Worm (Caenorhabditis elegans) whole organism, L2 larva: ENCODE data around the gene cam-1.

Experiments used
- R02D3.7 ChIP-seq: fragments of 150-350 bp; optimal IDR thresholded peaks from 2 replicates; lab custom pipeline; 2014; ENCODE audit warnings: missing biosample characterization, missing genetic modification characterization
- alr-1 ChIP-seq: fragments of 150-350 bp; optimal IDR thresholded peaks from 2 replicates; lab custom pipeline; 2014; ENCODE audit warnings: missing biosample characterization, missing genetic modification characterization
- aly-2 ChIP-seq: fragments of 150-350 bp; optimal IDR thresholded peaks from 2 replicates; lab custom pipeline; 2014; ENCODE audit warnings: missing biosample characterization, missing genetic modification characterization
- blmp-1 ChIP-seq: sonication (generic microtip); optimal IDR thresholded peaks from 2 replicates; lab custom pipeline; 2017; ENCODE audit warnings: missing genetic modification characterization, mild to moderate bottlenecking, missing compliant biosample characterization, antibody characterized with exemption, moderate library complexity; ENCODE audit not compliant: insufficient read depth
- ceh-82 ChIP-seq: fragments of 150-350 bp; optimal IDR thresholded peaks from 2 replicates; lab custom pipeline; 2014; ENCODE audit warnings: missing biosample characterization, missing genetic modification characterization
- fos-1 ChIP-seq: fragments of 150-350 bp; optimal IDR thresholded peaks from 2 replicates; lab custom pipeline; 2014; ENCODE audit warnings: missing biosample characterization, missing genetic modification characterization
- nhr-10 ChIP-seq: sonication (generic microtip); optimal IDR thresholded peaks from 2 replicates; lab custom pipeline; 2017; ENCODE audit warnings: missing biosample characterization, missing genetic modification characterization
- nhr-12 ChIP-seq: fragments of 150-350 bp; optimal IDR thresholded peaks from 2 replicates; lab custom pipeline; 2014; ENCODE audit warnings: missing biosample characterization, missing genetic modification characterization
- nhr-77 ChIP-seq: fragments of 150-350 bp; optimal IDR thresholded peaks from 2 replicates; lab custom pipeline; 2014; ENCODE audit warnings: missing biosample characterization, missing genetic modification characterization
- unc-39 ChIP-seq: fragments of 150-350 bp; optimal IDR thresholded peaks from 2 replicates; lab custom pipeline; 2014; ENCODE audit warnings: missing biosample characterization, missing genetic modification characterization
- zag-1 ChIP-seq: fragments of 150-350 bp; optimal IDR thresholded peaks from 2 replicates; lab custom pipeline; 2014; ENCODE audit warnings: missing biosample characterization, missing genetic modification characterization

ce11 chrII:9333034-9333433 lies 22.9 kb upstream of the cam-1 start:
- TF ChIP-seq alr-1, result no peak
- TF ChIP-seq R02D3.7 (tag; lab: Kevin White, UChicago), result no peak
- TF ChIP-seq nhr-12 (tag; lab: Kevin White, UChicago), result no peak
- TF ChIP-seq blmp-1 (tag; lab: Kevin White, UChicago), result no peak
- TF ChIP-seq nhr-77 (tag; lab: Kevin White, UChicago), result no peak
- TF ChIP-seq fos-1, result no peak
- no peak for TF ChIP-seq zag-1 (tag; lab: Kevin White, UChicago)
- TF ChIP-seq unc-39 (tag; lab: Kevin White, UChicago), result no peak
- TF ChIP-seq aly-2 (tag; lab: Kevin White, UChicago), result no peak
- TF ChIP-seq ceh-82, result no peak
- no peak for TF ChIP-seq nhr-10 (tag; lab: Kevin White, UChicago)
